Worm (Caenorhabditis elegans) whole organism, mixed stage, embryonic: ENCODE data around the gene puf-5.

Source experiments
- M03D4.4 ChIP-seq: sonication (generic microtip); optimal IDR thresholded peaks from 2 replicates; lab custom pipeline; 2017; ENCODE audit warnings: mild to moderate bottlenecking, missing genetic modification characterization, missing compliant biosample characterization
- blmp-1 ChIP-seq: fragments of 150-350 bp; optimal IDR thresholded peaks from 2 replicates; lab custom pipeline; 2014; ENCODE audit warnings: missing biosample characterization, missing genetic modification characterization
- ceh-39 ChIP-seq: fragments of 150-350 bp; optimal IDR thresholded peaks from 2 replicates; lab custom pipeline; 2014; ENCODE audit warnings: missing biosample characterization, missing genetic modification characterization
- ceh-43 ChIP-seq: fragments of 200-800 bp; sonication (Bioruptor generic); optimal IDR thresholded peaks from 2 replicates; lab custom pipeline; 2018; ENCODE audit warnings: mild to moderate bottlenecking, missing genetic modification characterization, moderate library complexity, missing compliant biosample characterization
- ceh-83 ChIP-seq: fragments of 200-800 bp; sonication (Bioruptor generic); optimal IDR thresholded peaks from 2 replicates; lab custom pipeline; 2018; ENCODE audit warnings: mild to moderate bottlenecking, missing genetic modification characterization, missing compliant biosample characterization
- ces-1 ChIP-seq: fragments of 150-350 bp; optimal IDR thresholded peaks from 2 replicates; lab custom pipeline; 2014; ENCODE audit warnings: missing biosample characterization, missing genetic modification reagents, missing genetic modification characterization
- cnd-1 ChIP-seq: fragments of 200-800 bp; sonication (Bioruptor generic); optimal IDR thresholded peaks from 2 replicates; lab custom pipeline; 2018; ENCODE audit warnings: mild to moderate bottlenecking, missing genetic modification characterization, missing compliant biosample characterization
- drap-1 ChIP-seq: fragments of 200-800 bp; sonication (Bioruptor generic); optimal IDR thresholded peaks from 3 replicates; lab custom pipeline; 2018; ENCODE audit warnings: mild to moderate bottlenecking, missing genetic modification characterization, missing compliant biosample characterization
- elt-3 ChIP-seq: fragments of 150-350 bp; optimal IDR thresholded peaks from 2 replicates; lab custom pipeline; 2014; ENCODE audit warnings: missing biosample characterization, missing genetic modification characterization
- ham-2 ChIP-seq: fragments of 200-800 bp; sonication (Bioruptor generic); optimal IDR thresholded peaks from 2 replicates; lab custom pipeline; 2018; ENCODE audit warnings: mild to moderate bottlenecking, missing genetic modification characterization, missing compliant biosample characterization
- hlh-1 ChIP-seq: fragments of 150-350 bp; optimal IDR thresholded peaks from 2 replicates; lab custom pipeline; 2014; ENCODE audit warnings: missing biosample characterization, missing genetic modification reagents, missing genetic modification characterization
- lin-32 ChIP-seq: fragments of 200-800 bp; sonication (Bioruptor generic); optimal IDR thresholded peaks from 2 replicates; lab custom pipeline; 2018; ENCODE audit warnings: mild to moderate bottlenecking, missing genetic modification characterization, missing compliant biosample characterization
- mab-5 ChIP-seq: fragments of 150-350 bp; optimal IDR thresholded peaks from 2 replicates; lab custom pipeline; 2014; ENCODE audit warnings: missing biosample characterization, missing genetic modification characterization
- mep-1 ChIP-seq: fragments of 150-350 bp; optimal IDR thresholded peaks from 2 replicates; lab custom pipeline; 2017; ENCODE audit warnings: missing biosample characterization, missing genetic modification reagents, missing genetic modification characterization, inconsistent platforms
- mls-2 ChIP-seq: sonication (generic microtip); optimal IDR thresholded peaks from 2 replicates; lab custom pipeline; 2016; ENCODE audit warnings: mild to moderate bottlenecking, missing genetic modification characterization, moderate library complexity, missing compliant biosample characterization
- nhr-12 ChIP-seq: fragments of 150-350 bp; optimal IDR thresholded peaks from 2 replicates; lab custom pipeline; 2014; ENCODE audit warnings: missing biosample characterization, missing genetic modification characterization
- nhr-2 ChIP-seq: fragments of 150-350 bp; optimal IDR thresholded peaks from 2 replicates; lab custom pipeline; 2014; ENCODE audit warnings: missing biosample characterization, missing genetic modification characterization
- nhr-237 ChIP-seq: fragments of 150-350 bp; optimal IDR thresholded peaks from 2 replicates; lab custom pipeline; 2014; ENCODE audit warnings: missing biosample characterization, missing genetic modification characterization
- nhr-28 ChIP-seq: fragments of 150-350 bp; optimal IDR thresholded peaks from 2 replicates; lab custom pipeline; 2014; ENCODE audit warnings: missing biosample characterization, missing genetic modification characterization
- nhr-76 ChIP-seq: sonication (generic microtip); optimal IDR thresholded peaks from 2 replicates; lab custom pipeline; 2017; ENCODE audit warnings: missing biosample characterization, missing genetic modification characterization
- pha-4 ChIP-seq: fragments of 150-350 bp; optimal IDR thresholded peaks from 2 replicates; lab custom pipeline; 2018; ENCODE audit warnings: missing biosample characterization, missing genetic modification reagents, missing genetic modification characterization
- sem-2 ChIP-seq: fragments of 200-800 bp; sonication (Bioruptor generic); optimal IDR thresholded peaks from 2 replicates; lab custom pipeline; 2018; ENCODE audit warnings: mild to moderate bottlenecking, missing genetic modification characterization, missing compliant biosample characterization
- snpc-4 ChIP-seq: fragments of 150-350 bp; optimal IDR thresholded peaks from 2 replicates; lab custom pipeline; 2014; ENCODE audit warnings: missing biosample characterization, missing genetic modification characterization
- sptf-1 ChIP-seq: sonication (generic microtip); optimal IDR thresholded peaks from 2 replicates; lab custom pipeline; 2017; ENCODE audit warnings: mild to moderate bottlenecking, missing genetic modification characterization, moderate library complexity, missing compliant biosample characterization
- tbx-8 ChIP-seq: fragments of 200-800 bp; sonication (Bioruptor generic); optimal IDR thresholded peaks from 2 replicates; lab custom pipeline; 2018; ENCODE audit warnings: mild to moderate bottlenecking, missing genetic modification characterization, moderate library complexity, missing compliant biosample characterization
- unc-120 ChIP-seq: sonication (generic microtip); optimal IDR thresholded peaks from 2 replicates; lab custom pipeline; 2017; ENCODE audit warnings: missing genetic modification characterization, missing compliant biosample characterization; ENCODE audit not compliant: poor library complexity, severe bottlenecking
- unc-39 ChIP-seq: fragments of 150-350 bp; optimal IDR thresholded peaks from 2 replicates; lab custom pipeline; 2014; ENCODE audit warnings: missing biosample characterization, missing genetic modification characterization
- unc-62 ChIP-seq: fragments of 150-350 bp; optimal IDR thresholded peaks from 2 replicates; lab custom pipeline; 2014; ENCODE audit warnings: missing biosample characterization, missing genetic modification reagents, missing genetic modification characterization
- zip-8 ChIP-seq: fragments of 150-350 bp; optimal IDR thresholded peaks from 2 replicates; lab custom pipeline; 2014; ENCODE audit warnings: missing biosample characterization, missing genetic modification characterization
- ztf-11 ChIP-seq: fragments of 150-350 bp; optimal IDR thresholded peaks from 2 replicates; lab custom pipeline; 2014; ENCODE audit warnings: missing biosample characterization, missing genetic modification characterization

puf-5 gene

DNA sequence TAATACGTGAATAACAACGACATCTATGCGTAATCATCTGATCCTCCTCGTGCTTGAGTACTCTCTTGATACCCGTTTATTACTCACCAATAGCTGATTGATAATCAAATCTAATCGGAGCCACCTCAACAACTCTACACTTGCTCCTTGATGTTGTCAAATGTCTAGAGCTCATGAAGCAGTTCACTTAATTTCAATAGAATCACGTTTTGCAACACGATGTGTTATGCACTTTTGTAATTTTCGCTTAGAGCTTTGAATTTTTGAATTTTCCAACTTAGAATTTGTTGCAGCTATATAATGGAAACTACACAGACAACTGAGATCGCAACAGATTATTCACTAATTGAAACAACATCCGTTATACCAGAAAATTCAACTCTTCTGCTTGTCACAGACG, 37.1 kb downstream of the puf-5 start, which contains the start of gene T22C8.1:
T22C8.1 (plus strand) TSS at position 301 of the 400 bp plus-strand sequence.
- TF ChIP-seq unc-39 (tag; lab: Kevin White, UChicago) = no peak
- no peak for TF ChIP-seq drap-1 (GFP tag; lab: Kevin White, UChicago)
- TF ChIP-seq nhr-28 = no peak

DNA sequence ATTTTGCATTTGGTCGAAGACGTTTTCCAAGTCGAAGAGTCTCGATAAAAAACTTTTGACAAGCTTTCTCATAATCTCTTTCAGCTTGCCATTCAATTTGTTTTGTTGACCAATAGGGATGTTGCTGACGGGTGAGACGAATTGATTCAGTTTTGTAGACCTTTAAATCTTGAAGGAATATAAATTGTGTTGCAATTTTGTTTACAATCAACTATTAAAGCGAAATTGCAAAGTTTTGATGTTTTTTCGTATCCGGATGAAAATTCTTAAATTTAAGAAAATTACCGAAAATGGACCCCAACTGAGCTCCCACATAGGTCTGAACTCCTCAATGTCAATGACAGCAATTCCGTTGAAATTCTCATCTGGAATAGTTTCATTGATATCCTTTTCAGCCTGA, 40.8 kb downstream of the puf-5 start:
- TF ChIP-seq tbx-8 (no peak), unc-62 (GFP tag; lab: Kevin White, UChicago) (no peak), snpc-4 (no peak), ham-2 (no peak), drap-1 (GFP tag; lab: Kevin White, UChicago) (no peak), nhr-2 (tag; lab: Kevin White, UChicago) (no peak)

DNA sequence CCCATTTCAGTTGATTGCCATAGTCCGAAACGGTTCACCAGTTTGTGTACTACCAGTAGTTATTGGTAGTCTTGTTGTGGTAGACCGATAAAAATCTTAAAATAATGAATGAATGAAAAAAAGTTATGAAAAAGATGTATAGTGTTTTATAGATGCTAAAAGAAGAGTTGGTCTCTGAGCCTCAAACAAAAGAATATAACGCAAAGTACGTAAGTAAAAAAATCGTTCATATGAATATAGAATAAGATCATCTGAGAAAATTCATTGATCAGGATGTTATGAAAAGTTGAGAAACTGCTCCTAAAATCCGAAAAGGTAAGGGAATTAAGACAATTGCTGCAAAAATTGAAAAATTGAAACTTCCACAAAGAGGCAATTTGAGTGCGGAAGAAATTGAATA, 42.2 kb downstream of the puf-5 start, which contains the start of gene chhy-1:
chhy-1 (minus strand) TSS at position 101 of the 400 bp plus-strand sequence.
- no peak for TF ChIP-seq sptf-1 (tag; lab: Kevin White, UChicago)
- TF ChIP-seq mls-2 (tag; lab: Kevin White, UChicago) = no peak
- no peak for TF ChIP-seq zip-8 (tag; lab: Kevin White, UChicago)
- no peak for TF ChIP-seq hlh-1 (tag; lab: Kevin White, UChicago)
- no peak for TF ChIP-seq unc-62 (GFP tag; lab: Kevin White, UChicago)
- no peak for TF ChIP-seq cnd-1 (tag; lab: Kevin White, UChicago)
- no peak for TF ChIP-seq unc-120 (tag; lab: Kevin White, UChicago)
- no peak for TF ChIP-seq ceh-43 (GFP tag; lab: Kevin White, UChicago)
- TF ChIP-seq mep-1 (tag; lab: Kevin White, UChicago) = no peak
- TF ChIP-seq M03D4.4 (tag; lab: Kevin White, UChicago) = no peak
- TF ChIP-seq tbx-8 = no peak
- no peak for TF ChIP-seq nhr-2 (tag; lab: Kevin White, UChicago)
- TF ChIP-seq ceh-83 (GFP tag; lab: Kevin White, UChicago) = no peak
- no peak for TF ChIP-seq elt-3 (tag; lab: Kevin White, UChicago)

- TF ChIP-seq ceh-39 (tag; lab: Kevin White, UChicago) = no peak
- no peak for TF ChIP-seq ztf-11 (tag; lab: Kevin White, UChicago)
- TF ChIP-seq unc-39 (tag; lab: Kevin White, UChicago) = no peak
- no peak for TF ChIP-seq unc-62 (GFP tag; lab: Kevin White, UChicago)
- TF ChIP-seq nhr-12 (tag; lab: Kevin White, UChicago) = no peak
- no peak for TF ChIP-seq blmp-1
- no peak for TF ChIP-seq nhr-76
- TF ChIP-seq nhr-2 (tag; lab: Kevin White, UChicago) = no peak
- TF ChIP-seq pha-4 (tag; lab: Kevin White, UChicago) = no peak
- TF ChIP-seq lin-32 (GFP tag; lab: Kevin White, UChicago) = no peak
- TF ChIP-seq nhr-237 = no peak
- no peak for TF ChIP-seq zip-8 (tag; lab: Kevin White, UChicago)
- no peak for TF ChIP-seq ces-1
- no peak for TF ChIP-seq mab-5
- TF ChIP-seq drap-1 (GFP tag; lab: Kevin White, UChicago) = no peak
- TF ChIP-seq ceh-43 (GFP tag; lab: Kevin White, UChicago) = no peak
- TF ChIP-seq, all 35 proteins: peak for 0
These were observed 46.5 kb downstream of the puf-5 start, which contains the start of gene T22C8.3 for ce11 chrII:8621883-8622282. TSS of gene T22C8.3 (minus strand) at chrII:8621983.

DNA sequence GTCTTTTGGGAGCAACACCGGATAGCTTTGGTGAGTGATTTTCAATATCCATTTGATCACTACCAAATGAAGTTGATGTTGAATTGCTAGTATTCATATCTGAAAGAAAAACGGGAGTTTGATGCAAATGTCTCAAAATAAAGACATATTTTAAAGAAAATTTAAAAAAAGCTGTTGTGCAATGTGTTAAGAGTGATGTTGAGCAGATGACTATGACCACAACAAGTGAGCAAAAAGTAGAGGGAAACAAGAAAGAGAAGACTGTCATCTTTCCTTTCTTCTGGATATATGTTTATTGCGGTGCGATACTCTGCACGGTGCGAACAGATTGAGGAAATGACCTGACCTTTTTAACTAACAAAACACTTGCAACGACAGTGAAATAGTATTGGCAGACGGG, 48.1 kb downstream of the puf-5 start, which contains the start of gene T22C8.4:
T22C8.4 (minus strand) TSS at position 101 of the 400 bp plus-strand sequence.
- TF ChIP-seq sem-2 (GFP tag; lab: Kevin White, UChicago) (no peak), ztf-11 (tag; lab: Kevin White, UChicago) (no peak), hlh-1 (tag; lab: Kevin White, UChicago) (no peak), drap-1 (GFP tag; lab: Kevin White, UChicago) (no peak), unc-62 (GFP tag; lab: Kevin White, UChicago) (no peak), nhr-12 (tag; lab: Kevin White, UChicago) (no peak), mep-1 (tag; lab: Kevin White, UChicago) (no peak), lin-32 (GFP tag; lab: Kevin White, UChicago) (no peak), ham-2 (no peak)

ce11 chrII:8625163-8625562, 49.8 kb downstream of the puf-5 start, which contains the start of gene sptf-2:
TSS of gene sptf-2 (plus strand) at chrII:8625459.
- TF ChIP-seq tbx-8 (no peak), ztf-11 (tag; lab: Kevin White, UChicago) (no peak), unc-120 (tag; lab: Kevin White, UChicago) (no peak), snpc-4 (no peak), ceh-39 (tag; lab: Kevin White, UChicago) (no peak), ceh-43 (GFP tag; lab: Kevin White, UChicago) (no peak), nhr-12 (tag; lab: Kevin White, UChicago) (no peak), zip-8 (tag; lab: Kevin White, UChicago) (no peak), nhr-76 (no peak)
